Fruit fly (Drosophila melanogaster): Measurements from ENCODE around the gene CG3847.

CG3847 gene

dm6 chrX:6356748-6357397 is 10.0 kb downstream of the CG3847 start (continued):
- TF ChIP-seq slp2 (GFP tag; optimal IDR thresholded peaks at IDR 0.05): no peak
- no peak for TF ChIP-seq Dref (GFP tag; IDR thresholded peaks at IDR 0.05)
- TF ChIP-seq CG4854 (GFP tag; optimal IDR thresholded peaks at IDR 0.05): no peak
- peak; percentile 7 for TF ChIP-seq fd3F (GFP tag; optimal IDR thresholded peaks at IDR 0.05)
- no peak for TF ChIP-seq mam (GFP tag; optimal IDR thresholded peaks at IDR 0.05)
- TF ChIP-seq CG15011 (GFP tag; optimal IDR thresholded peaks at IDR 0.05): no peak
- TF ChIP-seq ase (GFP tag; IDR thresholded peaks at IDR 0.05): 0 out of 3 replicates have a peak, but pooled peaks have one; percentile 18
- no peak for TF ChIP-seq trh (GFP tag; optimal IDR thresholded peaks at IDR 0.05)
- TF ChIP-seq D19B (GFP tag; optimal IDR thresholded peaks at IDR 0.05): peak; percentile 3
- TF ChIP-seq Six4 (GFP tag; optimal IDR thresholded peaks at IDR 0.05): no peak
- TF ChIP-seq CG4282 (GFP tag; optimal IDR thresholded peaks at IDR 0.05): no peak
- no peak for TF ChIP-seq fu2 (GFP tag; optimal IDR thresholded peaks at IDR 0.05)
- no peak for TF ChIP-seq CG3163 (GFP tag; optimal IDR thresholded peaks at IDR 0.05)
- TF ChIP-seq CG10462 (GFP tag; optimal IDR thresholded peaks at IDR 0.05): no peak
- TF ChIP-seq pan (optimal IDR thresholded peaks at IDR 0.05): no peak
- peak in 1 of 2 experiments; percentile 25 for TF ChIP-seq pan (GFP tag; optimal IDR thresholded peaks at IDR 0.05 in 1 of 2, IDR thresholded peaks at IDR 0.05 in 1 of 2)
- no peak for TF ChIP-seq fru (optimal IDR thresholded peaks at IDR 0.05)
- no peak for TF ChIP-seq pfk (GFP tag; optimal IDR thresholded peaks at IDR 0.05)
- no peak for TF ChIP-seq bcd (GFP tag; optimal IDR thresholded peaks at IDR 0.05)
- TF ChIP-seq CG10209 (GFP tag; optimal IDR thresholded peaks at IDR 0.05): no peak
- TF ChIP-seq Dll (GFP tag; IDR thresholded peaks at IDR 0.05; ENCODE audit: partially characterized antibody): no peak
- TF ChIP-seq Oli (tag; optimal IDR thresholded peaks at IDR 0.05): no peak
- TF ChIP-seq CG15269 (tag; optimal IDR thresholded peaks at IDR 0.05): peak; percentile 44
- no peak for TF ChIP-seq shn (GFP tag; optimal IDR thresholded peaks at IDR 0.05)
- no peak for TF ChIP-seq CG17385 (GFP tag; optimal IDR thresholded peaks at IDR 0.05)
- TF ChIP-seq her (GFP tag; optimal IDR thresholded peaks at IDR 0.05): no peak
- TF ChIP-seq tap (tag; optimal IDR thresholded peaks at IDR 0.05): no peak
- no peak for TF ChIP-seq CG34224 (GFP tag; IDR thresholded peaks at IDR 0.05; ENCODE audit: partially characterized antibody)
- peak; percentile 28 for TF ChIP-seq Fer1 (GFP tag; optimal IDR thresholded peaks at IDR 0.05)
- TF ChIP-seq CoRest (tag; optimal IDR thresholded peaks at IDR 0.05): peak; percentile 28
- peak; percentile 2 for TF ChIP-seq CG10274 (GFP tag; optimal IDR thresholded peaks at IDR 0.05)
- TF ChIP-seq CG17568 (GFP tag; optimal IDR thresholded peaks at IDR 0.05): no peak
- no peak for TF ChIP-seq CG3995 (GFP tag; optimal IDR thresholded peaks at IDR 0.05)
- TF ChIP-seq CG8281 (tag; optimal IDR thresholded peaks at IDR 0.05): no peak
- TF ChIP-seq dan (GFP tag; IDR thresholded peaks at IDR 0.05): no peak
- TF ChIP-seq CG15514 (GFP tag; optimal IDR thresholded peaks at IDR 0.05): peak; percentile 2
- no peak for TF ChIP-seq CG31388 (GFP tag; optimal IDR thresholded peaks at IDR 0.05)
- peak; percentile 25 for TF ChIP-seq CG13296 (GFP tag; optimal IDR thresholded peaks at IDR 0.05)
- 0 out of 2 replicates have a peak, but pooled peaks have one; percentile 25 for TF ChIP-seq CG9932 (GFP tag; IDR thresholded peaks at IDR 0.05)
- peak; percentile 64 for TF ChIP-seq sqz (GFP tag; optimal IDR thresholded peaks at IDR 0.05)
- TF ChIP-seq Sox100B (GFP tag; optimal IDR thresholded peaks at IDR 0.05): peak; percentile 25
- TF ChIP-seq HLHmδ (GFP tag; optimal IDR thresholded peaks at IDR 0.05): no peak
- no peak for TF ChIP-seq CG10321 (GFP tag; IDR thresholded peaks at IDR 0.05)
- no peak for TF ChIP-seq CG1792 (GFP tag; optimal IDR thresholded peaks at IDR 0.05)
- TF ChIP-seq CG11504 (tag; optimal IDR thresholded peaks at IDR 0.05): peak; percentile 50
- TF ChIP-seq lbe (GFP tag; optimal IDR thresholded peaks at IDR 0.05): no peak
- TF ChIP-seq CG7556 (GFP tag; optimal IDR thresholded peaks at IDR 0.05): peak; percentile 17
- TF ChIP-seq hb (GFP tag; IDR thresholded peaks at IDR 0.05; ENCODE audit: partially characterized antibody): no peak
- TF ChIP-seq ind (GFP tag; optimal IDR thresholded peaks at IDR 0.05): peak; percentile 12
- peak; percentile 95 for TF ChIP-seq CG10543 (GFP tag; optimal IDR thresholded peaks at IDR 0.05)
